Fruit fly (Drosophila melanogaster): ENCODE measurements around the gene vari.

Gene vari

dm6 chr2L:20796758-20797514, at the start of gene vari:
Gene vari, minus strand, starts transcription at chr2L:20797042.
- TF ChIP-seq CG17801 (GFP tag; optimal IDR thresholded peaks at IDR 0.05; ENCODE audit: partially characterized antibody): no peak

dm6 chr2L:20844381-20844780, 47.5 kb upstream of the vari start:
- no peak for TF ChIP-seq CG17801 (GFP tag; optimal IDR thresholded peaks at IDR 0.05; ENCODE audit: partially characterized antibody)

dm6 chr2L:20840462-20841038, 43.7 kb upstream of the vari start, which contains the start of gene CG31676:
Gene CG31676, plus strand, starts transcription at chr2L:20840750.
- no peak for TF ChIP-seq CG17801 (GFP tag; optimal IDR thresholded peaks at IDR 0.05; ENCODE audit: partially characterized antibody)

dm6 chr2L:20840006-20840405, 43.2 kb upstream of the vari start:
- TF ChIP-seq CG17801 (GFP tag; optimal IDR thresholded peaks at IDR 0.05; ENCODE audit: partially characterized antibody): no peak

dm6 chr2L:20837885-20838284, 41.0 kb upstream of the vari start, which contains the start of gene Spn38F:
Gene Spn38F, minus strand, starts transcription at chr2L:20837985.
- no peak for TF ChIP-seq CG17801 (GFP tag; optimal IDR thresholded peaks at IDR 0.05; ENCODE audit: partially characterized antibody)

- no peak for TF ChIP-seq CG17801 (GFP tag; optimal IDR thresholded peaks at IDR 0.05; ENCODE audit: partially characterized antibody)
Measured at dm6 chr2L:20835501-20835900, 38.7 kb upstream of the vari start, which contains the start of gene Oseg5. Gene Oseg5, minus strand, starts transcription at chr2L:20835840.

dm6 chr2L:20831060-20831459, 34.2 kb upstream of the vari start, which contains the start of gene CG31674:
Gene CG31674, plus strand, starts transcription at chr2L:20831262.
- TF ChIP-seq CG17801 (GFP tag; optimal IDR thresholded peaks at IDR 0.05; ENCODE audit: partially characterized antibody): peak; percentile 34

- TF ChIP-seq CG17801 (GFP tag; optimal IDR thresholded peaks at IDR 0.05; ENCODE audit: partially characterized antibody): peak; percentile 26
Measured at dm6 chr2L:20829755-20830396, 33.0 kb upstream of the vari start.

dm6 chr2L:20829309-20829708, 32.5 kb upstream of the vari start, which contains the start of gene CG31673:
Gene CG31673, plus strand, starts transcription at chr2L:20829609.
- no peak for TF ChIP-seq CG17801 (GFP tag; optimal IDR thresholded peaks at IDR 0.05; ENCODE audit: partially characterized antibody)

dm6 chr2L:20828701-20829100, 31.9 kb upstream of the vari start:
- no peak for TF ChIP-seq CG17801 (GFP tag; optimal IDR thresholded peaks at IDR 0.05; ENCODE audit: partially characterized antibody)

- no peak for TF ChIP-seq CG17801 (GFP tag; optimal IDR thresholded peaks at IDR 0.05; ENCODE audit: partially characterized antibody)
Measured at dm6 chr2L:20827045-20827444, 30.2 kb upstream of the vari start.

- no peak for TF ChIP-seq CG17801 (GFP tag; optimal IDR thresholded peaks at IDR 0.05; ENCODE audit: partially characterized antibody)
Measured at dm6 chr2L:20826226-20826625, 29.4 kb upstream of the vari start.

dm6 chr2L:20825265-20825664, 28.4 kb upstream of the vari start:
- no peak for TF ChIP-seq CG17801 (GFP tag; optimal IDR thresholded peaks at IDR 0.05; ENCODE audit: partially characterized antibody)

dm6 chr2L:20824136-20824789, 27.4 kb upstream of the vari start:
- TF ChIP-seq CG17801 (GFP tag; optimal IDR thresholded peaks at IDR 0.05; ENCODE audit: partially characterized antibody): no peak
